Worm (Caenorhabditis elegans) whole organism, young adult: Measurements from ENCODE around the gene F52E4.5.

ENCODE experiments used
- egrh-3 ChIP-seq: fragments of 200-800 bp; sonication (Bioruptor generic); IDR thresholded peaks from 2 replicates; pipeline ENCODE4 v1.3.6; 2022; ENCODE audit warnings: missing genetic modification reagents, missing genetic modification characterization, missing compliant biosample characterization
- nhr-90 ChIP-seq: sonication (generic microtip); optimal IDR thresholded peaks from 2 replicates; lab custom pipeline; 2016; ENCODE audit warnings: missing genotype, mild to moderate bottlenecking, missing genetic modification characterization, missing compliant biosample characterization
- ztf-26 ChIP-seq: sonication (generic microtip); optimal IDR thresholded peaks from 2 replicates; lab custom pipeline; 2017; ENCODE audit warnings: missing genetic modification characterization, missing compliant biosample characterization
- ztf-28 ChIP-seq: fragments of 200-800 bp; sonication (Bioruptor generic); IDR thresholded peaks from 2 replicates; pipeline ENCODE4 v1.3.6; 2022; ENCODE audit warnings: missing genetic modification reagents, missing genetic modification characterization, missing compliant biosample characterization

DNA sequence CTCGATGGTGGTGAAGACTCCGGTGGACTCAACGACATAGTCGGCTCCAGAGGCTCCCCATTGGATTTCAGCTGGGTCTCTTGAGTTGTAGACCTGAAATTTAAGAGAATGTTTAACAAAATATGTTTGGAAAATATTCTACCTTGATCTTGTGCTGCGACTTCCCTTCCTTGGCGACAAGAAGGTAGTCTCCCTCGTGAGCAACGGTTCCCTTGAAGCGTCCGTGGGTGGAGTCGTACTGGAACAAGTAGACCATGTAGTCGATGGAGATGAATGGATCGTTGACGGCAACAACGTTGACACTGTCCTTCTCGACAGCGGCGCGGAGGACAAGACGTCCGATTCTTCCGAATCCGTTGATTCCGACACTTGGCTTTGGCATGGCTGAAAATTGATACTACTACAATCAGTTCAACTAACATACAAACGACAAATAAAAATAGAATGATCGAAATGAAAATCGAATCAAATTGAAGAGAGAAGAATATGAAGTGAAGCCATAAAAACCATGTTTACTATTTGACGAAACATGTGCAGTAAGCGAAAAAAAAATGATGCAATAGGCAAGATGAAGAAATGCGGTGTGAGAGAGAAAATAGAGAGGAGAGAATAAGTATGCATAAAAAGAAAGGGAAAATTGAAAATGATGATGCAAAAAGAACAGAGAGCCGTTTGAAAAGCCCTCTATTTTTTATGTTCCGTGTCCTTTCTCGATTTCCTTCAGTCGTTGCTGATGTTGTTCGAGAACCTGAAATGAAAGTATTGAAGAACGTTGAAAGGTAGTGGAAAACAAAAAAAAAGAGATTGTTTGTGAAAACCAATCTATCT lies 27.4 kb upstream of the F52E4.5 start, which contains the start of gene gpd-2:
- TF ChIP-seq ztf-28 (GFP tag; lab: Robert Waterston, UW) (no peak), ztf-26 (tag; lab: Kevin White, UChicago) (no peak), nhr-90 (tag; lab: Kevin White, UChicago) (no peak), egrh-3 (no peak)
